Fruit fly (Drosophila melanogaster): ENCODE data around the gene betaggt-I.

Gene betaggt-I

DNA sequence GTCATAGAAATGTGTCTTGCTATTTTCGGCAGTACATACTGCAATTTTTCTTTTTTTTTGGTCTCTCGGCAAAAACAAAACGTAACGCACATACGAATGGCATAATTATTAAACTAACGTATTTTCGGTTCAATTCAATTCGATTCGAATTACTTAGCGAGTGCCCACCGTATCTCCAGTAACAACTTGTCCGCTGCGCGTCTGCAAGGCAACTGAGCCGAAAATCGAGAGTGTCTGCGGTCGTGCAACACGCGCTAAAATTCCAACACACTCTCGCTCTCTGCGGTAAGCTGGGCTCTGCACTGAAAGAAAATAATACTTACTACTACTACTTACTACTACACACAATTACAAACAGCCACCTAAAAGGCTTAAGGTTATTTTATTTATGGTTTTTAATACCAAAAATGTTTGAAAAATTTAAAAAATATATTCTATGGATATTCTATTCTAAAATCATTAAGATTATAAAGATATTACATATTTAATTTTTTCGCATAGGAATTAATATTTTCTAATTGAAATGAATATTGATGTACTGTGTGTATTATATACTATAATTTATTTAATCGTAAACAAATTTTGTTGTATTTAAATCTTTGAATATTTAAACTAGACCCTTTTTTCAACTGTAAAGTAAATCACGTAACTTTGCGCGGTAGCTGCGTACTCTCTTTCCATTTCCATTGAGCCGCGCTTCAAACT is 38.7 kb upstream of the betaggt-I start, which contains the start of gene snsl (continued):
- TF ChIP-seq CG14050 (GFP tag; IDR thresholded peaks at IDR 0.05) (no peak), CG16863 (GFP tag; optimal IDR thresholded peaks at IDR 0.05) (no peak), luna (GFP tag; optimal IDR thresholded peaks at IDR 0.05) (no peak), CG8924 (tag; optimal IDR thresholded peaks at IDR 0.05) (peak; percentile 87), gem (tag; optimal IDR thresholded peaks at IDR 0.05) (peak; percentile 86), CG31388 (GFP tag; optimal IDR thresholded peaks at IDR 0.05) (no peak), mld (GFP tag; IDR thresholded peaks at IDR 0.05; ENCODE audit: partially characterized antibody) (no peak), Ada2b (GFP tag; IDR thresholded peaks at IDR 0.05) (peak; percentile 29; the same call in 1 of the 2 replicates), fd96Cb (tag; optimal IDR thresholded peaks at IDR 0.05) (peak; percentile 54), Abd-B (GFP tag; optimal IDR thresholded peaks at IDR 0.05) (no peak), Asciz (GFP tag; optimal IDR thresholded peaks at IDR 0.05) (peak; percentile 1), CG31224 (GFP tag; IDR thresholded peaks at IDR 0.05) (0 out of 2 replicates have a peak, but pooled peaks have one; percentile 31), ATbp (GFP tag; optimal IDR thresholded peaks at IDR 0.05) (peak; percentile 36), B-H2 (GFP tag; optimal IDR thresholded peaks at IDR 0.05) (no peak), CG15073 (GFP tag; optimal IDR thresholded peaks at IDR 0.05) (no peak), Dfd (GFP tag; optimal IDR thresholded peaks at IDR 0.05) (no peak), CG17328 (GFP tag; IDR thresholded peaks at IDR 0.05) (0 out of 2 replicates have a peak, but pooled peaks have one; percentile 10), CG2129 (GFP tag; IDR thresholded peaks at IDR 0.05; ENCODE audit: partially characterized antibody) (no peak), Bdp1 (GFP tag; optimal IDR thresholded peaks at IDR 0.05) (no peak), gsb-n (tag; optimal IDR thresholded peaks at IDR 0.05) (peak; percentile 42), CG10267 (tag; optimal IDR thresholded peaks at IDR 0.05) (peak; percentile 72), Med (GFP tag) (peak; percentile 85), Tbp (GFP tag; optimal IDR thresholded peaks at IDR 0.05) (no peak), gfzf (GFP tag; optimal IDR thresholded peaks at IDR 0.05) (no peak), ci (GFP tag; IDR thresholded peaks at IDR 0.05) (peak; percentile 58; the same call in 2 of the 3 replicates), CG17385 (GFP tag; optimal IDR thresholded peaks at IDR 0.05) (peak; percentile 71), tin (GFP tag; optimal IDR thresholded peaks at IDR 0.05) (peak; percentile 40), Atf6 (GFP tag; IDR thresholded peaks at IDR 0.05) (peak; percentile 54; the same call in 1 of the 2 replicates), CG5180 (GFP tag; optimal IDR thresholded peaks at IDR 0.05) (peak; percentile 49), dmrt99B (tag; optimal IDR thresholded peaks at IDR 0.05) (peak; percentile 89), CG12391 (tag; optimal IDR thresholded peaks at IDR 0.05) (peak; percentile 81), sqz (GFP tag; optimal IDR thresholded peaks at IDR 0.05) (no peak), CG18476 (GFP tag; optimal IDR thresholded peaks at IDR 0.05) (peak; percentile 2), CG5953 (GFP tag; IDR thresholded peaks at IDR 0.05) (0 out of 2 replicates have a peak, but pooled peaks have one; percentile 45), CG2120 (GFP tag; optimal IDR thresholded peaks at IDR 0.05) (peak; percentile 7), slou (GFP tag; optimal IDR thresholded peaks at IDR 0.05) (peak; percentile 8), CG10274 (GFP tag; optimal IDR thresholded peaks at IDR 0.05) (no peak), cwo (GFP tag; optimal IDR thresholded peaks at IDR 0.05) (peak; percentile 32), CG34376 (GFP tag; optimal IDR thresholded peaks at IDR 0.05) (no peak), CG12155 (GFP tag; optimal IDR thresholded peaks at IDR 0.05) (no peak), C15 (GFP tag; IDR thresholded peaks at IDR 0.05) (no peak), otp (GFP tag; IDR thresholded peaks at IDR 0.05) (0 out of 3 replicates have a peak, but pooled peaks have one; percentile 39), CG6683 (GFP tag; optimal IDR thresholded peaks at IDR 0.05) (peak; percentile 19), CG15479 (GFP tag; optimal IDR thresholded peaks at IDR 0.05) (no peak), CG2712 (tag; optimal IDR thresholded peaks at IDR 0.05) (peak; percentile 81), CG1603 (tag; optimal IDR thresholded peaks at IDR 0.05) (peak; percentile 32), gcm (GFP tag; optimal IDR thresholded peaks at IDR 0.05) (peak; percentile 73), hth (optimal IDR thresholded peaks at IDR 0.05) (no peak), ftz-f1 (GFP tag; optimal IDR thresholded peaks at IDR 0.05) (no peak)

All from whole organism, embryonic.